Worm (Caenorhabditis elegans): Measurements from ENCODE around the gene T07H3.7.
A peak's percentile ranks its signal among the peaks of the same experiment; 100 is the strongest.
"Not testable (repeated sequence)": the region's sequence is repeated elsewhere in the genome, so short reads cannot be mapped to it uniquely, and the experiment has no call there.

T07H3.7 gene

DNA sequence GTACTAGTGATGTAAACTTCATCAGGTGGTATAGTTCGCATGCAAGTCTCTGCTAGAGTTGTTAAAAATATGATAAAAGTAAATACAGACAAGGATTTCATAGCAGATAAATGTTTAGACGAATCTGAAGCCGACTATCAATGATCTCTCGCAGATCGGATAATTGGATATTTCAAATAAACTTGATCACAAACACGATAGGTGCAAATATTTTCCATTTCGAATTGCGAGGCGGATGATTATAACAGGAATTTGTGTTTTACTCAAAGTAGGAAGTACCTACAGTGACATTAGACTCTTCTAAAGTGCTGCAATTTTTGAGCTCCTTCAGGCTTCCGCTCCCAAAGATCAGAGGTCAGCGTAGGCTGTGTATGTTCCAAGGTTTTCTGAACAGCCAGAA lies at the start of gene T07H3.7:
TSS of gene T07H3.7 (minus strand) at position 101 of the 400 bp plus-strand sequence.
- no peak for TF ChIP-seq nhr-10 (tag; optimal IDR thresholded peaks at IDR 0.05)
- TF ChIP-seq mep-1 (tag; optimal IDR thresholded peaks at IDR 0.05), result no peak
- no peak for TF ChIP-seq zfp-2 (tag; optimal IDR thresholded peaks at IDR 0.05)
- no peak for TF ChIP-seq lim-7 (GFP tag; IDR thresholded peaks at IDR 0.05)
- TF ChIP-seq zip-2 (tag; optimal IDR thresholded peaks at IDR 0.05), result no peak
- no peak for TF ChIP-seq cey-2 (tag; optimal IDR thresholded peaks at IDR 0.05; ENCODE audit: borderline replicate concordance, insufficient read depth)
- TF ChIP-seq arid-1 (GFP tag; conservative IDR thresholded peaks at IDR 0.05), result no peak
- no peak for TF ChIP-seq daf-16 (GFP tag; optimal IDR thresholded peaks at IDR 0.05)
- TF ChIP-seq daf-16 (tag; optimal IDR thresholded peaks at IDR 0.05), result no peak

DNA sequence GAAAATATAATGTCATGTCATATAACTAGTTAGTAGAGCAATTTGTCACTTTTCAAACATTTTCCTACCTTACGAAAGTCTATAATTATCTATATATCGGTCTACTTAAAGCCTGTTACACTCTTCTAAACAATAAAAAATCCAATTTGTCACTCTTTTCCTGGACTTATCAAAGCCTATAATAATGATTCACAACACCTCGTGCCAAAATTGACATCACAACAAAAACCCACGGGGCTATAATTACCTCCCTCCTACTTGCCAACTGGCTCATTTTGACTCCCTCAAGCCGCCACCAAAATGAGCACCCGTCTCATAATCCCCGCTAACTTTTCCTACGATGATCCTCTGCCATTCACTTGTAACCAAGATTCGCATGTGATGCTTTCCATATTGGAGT lies 46.6 kb upstream of the T07H3.7 start, which contains the start of gene srg-20:
TSS of gene srg-20 (plus strand) at position 301 of the 400 bp plus-strand sequence.
- not testable (repeated sequence) for TF ChIP-seq madf-5, hmg-1.1, ctbp-1 (GFP tag; IDR thresholded peaks at IDR 0.05)

DNA sequence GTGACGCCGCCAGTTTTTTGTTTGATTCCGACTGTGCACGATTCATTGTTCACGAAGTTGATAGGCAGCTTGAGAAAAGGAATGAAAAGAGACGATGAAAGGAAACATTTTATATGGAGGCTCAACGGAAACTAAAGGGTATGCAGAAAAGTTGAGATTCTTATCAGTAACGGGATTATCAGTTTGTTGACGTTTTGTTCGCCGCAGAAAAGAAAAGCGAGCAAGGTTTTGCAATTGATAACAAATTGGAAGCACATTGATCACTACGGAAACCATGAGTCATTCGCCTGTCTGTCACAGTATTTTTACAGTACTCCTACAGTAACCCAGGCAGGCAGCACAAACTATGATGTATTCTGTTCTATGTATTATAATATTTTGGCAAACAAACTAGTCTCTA lies 46.2 kb upstream of the T07H3.7 start:
- TF ChIP-seq lim-7 (GFP tag; IDR thresholded peaks at IDR 0.05), result no peak
- no peak for TF ChIP-seq lin-15B (tag; optimal IDR thresholded peaks at IDR 0.05)
- no peak for TF ChIP-seq ceh-28 (tag; optimal IDR thresholded peaks at IDR 0.05)
- no peak for TF ChIP-seq F44E2.7 (GFP tag; IDR thresholded peaks at IDR 0.05)
- TF ChIP-seq mes-2 (tag; optimal IDR thresholded peaks at IDR 0.05; ENCODE audit: poor library complexity, severe bottlenecking), result no peak
- peak; percentile 52; the same call in 1 of the 2 replicates for TF ChIP-seq dmd-6 (GFP tag; IDR thresholded peaks at IDR 0.05)
- TF ChIP-seq Y75B8A.6 (GFP tag; IDR thresholded peaks at IDR 0.05), result no peak
- no peak for TF ChIP-seq rbr-2 (tag; optimal IDR thresholded peaks at IDR 0.05)
- TF ChIP-seq dmd-9 (GFP tag; IDR thresholded peaks at IDR 0.05), result no peak
- no peak for TF ChIP-seq F26F4.8 (GFP tag; conservative IDR thresholded peaks at IDR 0.05)
- no peak for TF ChIP-seq hlh-30 (tag; optimal IDR thresholded peaks at IDR 0.05; ENCODE audit: insufficient read depth)
- TF ChIP-seq fos-1 (tag; optimal IDR thresholded peaks at IDR 0.05), result no peak
- TF ChIP-seq Y48G9A.11 (GFP tag; IDR thresholded peaks at IDR 0.05), result no peak
- peak; percentile 4 for TF ChIP-seq nhr-28 (tag; optimal IDR thresholded peaks at IDR 0.05)
- no peak for TF ChIP-seq pqm-1 (tag; optimal IDR thresholded peaks at IDR 0.05)
- no peak for TF ChIP-seq ama-1 (optimal IDR thresholded peaks at IDR 0.05)
- TF ChIP-seq aha-1 (tag), result peak; percentile 46

DNA sequence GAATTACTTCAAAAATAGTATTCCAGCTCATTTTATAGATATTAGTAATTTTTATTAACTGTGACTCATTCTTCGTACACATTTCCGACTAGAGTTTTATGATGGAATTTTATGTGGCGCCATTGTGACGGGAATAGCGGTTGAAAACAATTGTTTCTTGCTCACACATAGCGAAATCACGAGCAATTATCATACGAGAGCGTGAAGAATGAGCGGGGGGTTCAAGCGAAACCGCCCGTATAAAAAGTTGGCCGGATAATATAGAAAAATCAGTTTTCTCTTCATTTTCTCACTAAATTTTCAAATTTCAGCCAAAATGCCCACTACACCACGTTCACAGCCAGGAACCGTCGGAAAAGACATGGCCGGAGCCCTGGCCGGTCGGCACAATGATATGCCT lies 43.7 kb upstream of the T07H3.7 start, which contains the start of gene C08E3.1:
TSS of gene C08E3.1 (plus strand) at position 301 of the 400 bp plus-strand sequence.
- not testable (repeated sequence) for TF ChIP-seq php-3 (GFP tag; IDR thresholded peaks at IDR 0.05); madf-9 (GFP tag; conservative IDR thresholded peaks at IDR 0.05); lsy-2 (tag; optimal IDR thresholded peaks at IDR 0.05)

DNA sequence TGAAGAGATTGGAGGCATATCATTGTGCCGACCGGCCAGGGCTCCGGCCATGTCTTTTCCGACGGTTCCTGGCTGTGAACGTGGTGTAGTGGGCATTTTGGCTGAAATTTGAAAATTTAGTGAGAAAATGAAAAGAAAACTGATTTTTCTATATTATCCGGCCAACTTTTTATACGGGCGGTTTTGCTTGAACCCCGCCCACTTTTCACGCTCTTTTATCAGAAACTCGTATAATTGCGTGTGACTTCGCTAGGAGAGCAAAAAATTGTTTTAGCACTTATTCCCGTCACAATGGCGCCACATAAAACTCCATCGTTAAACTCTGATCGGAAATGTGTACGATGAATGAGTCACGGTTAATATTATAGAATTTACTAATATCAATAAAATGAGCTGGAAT lies 42.5 kb upstream of the T07H3.7 start, which contains the start of gene C08E3.13:
TSS of gene C08E3.13 (minus strand) at position 101 of the 400 bp plus-strand sequence.
- not testable (repeated sequence) for TF ChIP-seq mdl-1 (tag; optimal IDR thresholded peaks at IDR 0.05); zip-2 (tag; optimal IDR thresholded peaks at IDR 0.05); daf-19 (GFP tag; conservative IDR thresholded peaks at IDR 0.05)

DNA sequence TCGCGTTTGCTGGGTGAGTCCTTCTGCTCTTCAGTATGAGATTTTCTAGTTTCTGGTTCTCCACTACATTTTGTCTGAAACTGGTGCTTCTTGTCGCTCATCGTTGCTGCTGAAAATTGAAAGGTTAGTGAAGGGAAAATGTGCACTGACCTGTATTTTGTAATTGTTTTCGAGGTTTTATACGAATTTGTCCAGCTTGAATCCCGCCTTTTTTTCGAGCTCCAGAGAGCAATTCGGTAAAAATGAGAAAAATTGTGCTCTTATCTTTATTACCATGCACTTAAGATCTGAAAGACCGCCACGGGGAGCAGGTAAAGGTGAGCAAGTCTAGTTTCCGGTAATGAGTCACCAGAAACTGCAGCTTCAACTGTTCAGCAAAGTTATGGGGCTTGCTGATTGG lies 38.0 kb upstream of the T07H3.7 start, which contains the start of gene C08E3.15:
TSS of gene C08E3.15 (minus strand) at position 101 of the 400 bp plus-strand sequence.
- TF ChIP-seq pha-4 (GFP tag; IDR thresholded peaks at IDR 0.05); pha-4 (tag; optimal IDR thresholded peaks at IDR 0.05); nhr-10 (tag; optimal IDR thresholded peaks at IDR 0.05); ceh-28 (tag; optimal IDR thresholded peaks at IDR 0.05): not testable (repeated sequence)
